Worm (Caenorhabditis elegans): ENCODE results near the gene vha-18.

vha-18 gene

DNA sequence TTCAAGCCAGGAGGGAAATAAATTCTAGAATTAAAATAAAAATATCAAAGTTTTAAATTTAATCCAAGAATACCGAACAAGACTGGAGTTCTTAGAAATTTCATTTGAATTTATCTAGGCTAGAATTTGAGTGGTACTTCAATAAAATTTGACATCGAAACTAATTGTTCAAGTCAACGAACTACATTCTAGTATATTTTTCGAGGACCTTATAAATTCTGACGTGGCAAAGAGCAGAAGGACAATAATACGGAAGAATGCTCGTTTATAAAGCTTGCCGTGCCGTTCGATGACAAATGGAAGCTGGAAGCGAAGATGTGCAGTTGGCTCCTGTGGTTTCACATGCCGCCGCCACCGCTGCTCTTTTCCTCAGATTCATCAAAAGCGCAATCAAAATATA is 12.5 kb downstream of the vha-18 start:
- TF ChIP-seq ama-1 (optimal IDR thresholded peaks at IDR 0.05) (no peak), sea-1 (GFP tag; conservative IDR thresholded peaks at IDR 0.05) (no peak), hmg-4 (GFP tag; optimal IDR thresholded peaks at IDR 0.05) (no peak), hmbx-1 (tag; optimal IDR thresholded peaks at IDR 0.05) (no peak), tbx-11 (GFP tag; IDR thresholded peaks at IDR 0.05) (no peak)

DNA sequence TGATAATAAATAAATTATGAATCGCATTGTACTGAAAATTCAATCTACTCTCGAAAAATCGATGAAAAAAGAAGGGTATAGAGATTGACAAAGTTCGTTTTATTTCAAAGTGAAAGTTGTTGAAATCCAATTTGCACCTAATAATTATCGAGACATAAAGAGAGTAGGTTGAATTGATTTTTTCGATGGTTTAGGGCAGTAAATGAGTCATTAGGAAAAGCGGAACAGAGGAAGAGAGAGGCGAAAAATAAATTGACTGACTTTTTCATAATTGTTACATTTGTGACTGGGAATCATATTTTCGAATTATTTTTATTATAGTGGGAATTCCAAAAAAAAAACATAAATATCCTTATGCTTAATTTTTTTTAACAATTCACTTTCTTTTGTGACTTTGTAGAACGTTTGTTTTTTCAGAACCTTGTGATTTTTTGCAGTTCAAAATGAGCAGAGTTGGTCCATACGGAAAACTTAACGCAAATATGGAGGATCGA is 18.9 kb downstream of the vha-18 start, which contains the start of the genes pho-6 and F52E1.3:
Gene pho-6 (minus strand): TSS at position 101 of the 494 bp plus-strand sequence.
Gene F52E1.3 (plus strand): TSS at position 444 of the 494 bp plus-strand sequence.
- TF ChIP-seq ama-1 (optimal IDR thresholded peaks at IDR 0.05) (no peak), sea-1 (GFP tag; conservative IDR thresholded peaks at IDR 0.05) (no peak), ets-7 (tag; optimal IDR thresholded peaks at IDR 0.05) (no peak), ceh-13 (GFP tag; optimal IDR thresholded peaks at IDR 0.05) (no peak), pes-1 (GFP tag; IDR thresholded peaks at IDR 0.05) (no peak), tra-4 (tag; optimal IDR thresholded peaks at IDR 0.05) (no peak), ceh-36 (tag; optimal IDR thresholded peaks at IDR 0.05) (no peak), aly-1 (tag; optimal IDR thresholded peaks at IDR 0.05) (no peak), tbx-37 (GFP tag; conservative IDR thresholded peaks at IDR 0.05) (no peak), scrt-1 (GFP tag; IDR thresholded peaks at IDR 0.05) (no peak), flt-1 (GFP tag; IDR thresholded peaks at IDR 0.05) (no peak), F13C5.2 (tag; optimal IDR thresholded peaks at IDR 0.05) (no peak), hmbx-1 (tag; optimal IDR thresholded peaks at IDR 0.05) (no peak)

DNA sequence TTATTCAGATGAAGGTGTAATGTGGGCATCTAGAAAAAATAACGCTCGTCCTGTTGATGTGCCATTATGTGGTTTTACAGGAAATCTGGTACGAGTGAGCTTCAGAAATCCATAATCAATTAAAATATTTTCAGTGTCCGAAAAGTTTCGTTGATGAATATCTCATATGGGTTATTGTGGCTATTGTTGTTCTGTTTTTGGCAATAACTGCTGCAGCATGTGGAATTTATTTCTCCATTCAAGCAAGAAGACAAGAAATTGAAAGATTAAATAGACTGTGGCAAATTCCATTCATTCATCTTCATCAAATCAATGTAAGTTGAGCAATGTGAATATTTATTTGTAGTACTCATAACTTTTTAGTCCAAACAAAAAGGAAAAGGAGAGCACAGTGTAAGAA is 24.0 kb downstream of the vha-18 start:
- no peak for TF ChIP-seq tbx-11 (GFP tag; IDR thresholded peaks at IDR 0.05)
- no peak for TF ChIP-seq ets-7 (tag; optimal IDR thresholded peaks at IDR 0.05)
- no peak for TF ChIP-seq pes-1 (GFP tag; IDR thresholded peaks at IDR 0.05)
- no peak for TF ChIP-seq ceh-36 (tag; optimal IDR thresholded peaks at IDR 0.05)
- no peak for TF ChIP-seq F13C5.2 (tag; optimal IDR thresholded peaks at IDR 0.05)
- TF ChIP-seq B0310.2 (tag; optimal IDR thresholded peaks at IDR 0.05), result no peak
- no peak for TF ChIP-seq tra-4 (tag; optimal IDR thresholded peaks at IDR 0.05)
- no peak for TF ChIP-seq ama-1 (optimal IDR thresholded peaks at IDR 0.05)
- no peak for TF ChIP-seq hmbx-1 (tag; optimal IDR thresholded peaks at IDR 0.05)

DNA sequence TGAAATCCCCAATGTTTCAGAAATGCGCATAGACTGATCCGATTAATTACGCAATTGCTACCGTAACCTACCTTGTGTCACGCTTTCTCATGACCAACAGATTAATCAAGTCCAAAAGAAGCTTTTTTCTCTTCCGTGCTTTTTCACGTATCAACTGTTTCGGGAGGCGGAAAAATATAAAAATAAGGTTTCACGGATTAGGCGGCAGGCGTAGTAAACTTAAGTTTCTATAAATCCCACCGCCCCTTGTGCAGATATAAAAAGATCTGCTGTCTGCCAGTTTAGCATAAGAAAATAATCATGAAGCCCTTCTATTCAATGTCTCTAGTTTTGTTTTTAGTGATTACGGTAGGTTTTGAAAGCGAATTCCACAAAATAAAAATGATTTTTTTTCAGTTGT is 26.2 kb downstream of the vha-18 start, which contains the start of gene gcy-7:
Gene gcy-7 (plus strand): TSS at position 301 of the 400 bp plus-strand sequence.
- TF ChIP-seq pes-1 (GFP tag; IDR thresholded peaks at IDR 0.05), result no peak
- no peak for TF ChIP-seq ama-1 (optimal IDR thresholded peaks at IDR 0.05)
- no peak for TF ChIP-seq flt-1 (GFP tag; IDR thresholded peaks at IDR 0.05)
- no peak for TF ChIP-seq B0310.2 (tag; optimal IDR thresholded peaks at IDR 0.05)
- TF ChIP-seq scrt-1 (GFP tag; IDR thresholded peaks at IDR 0.05), result no peak
- TF ChIP-seq hmbx-1 (tag; optimal IDR thresholded peaks at IDR 0.05), result no peak
- no peak for TF ChIP-seq ets-7 (tag; optimal IDR thresholded peaks at IDR 0.05)
- TF ChIP-seq F13C5.2 (tag; optimal IDR thresholded peaks at IDR 0.05), result no peak

DNA sequence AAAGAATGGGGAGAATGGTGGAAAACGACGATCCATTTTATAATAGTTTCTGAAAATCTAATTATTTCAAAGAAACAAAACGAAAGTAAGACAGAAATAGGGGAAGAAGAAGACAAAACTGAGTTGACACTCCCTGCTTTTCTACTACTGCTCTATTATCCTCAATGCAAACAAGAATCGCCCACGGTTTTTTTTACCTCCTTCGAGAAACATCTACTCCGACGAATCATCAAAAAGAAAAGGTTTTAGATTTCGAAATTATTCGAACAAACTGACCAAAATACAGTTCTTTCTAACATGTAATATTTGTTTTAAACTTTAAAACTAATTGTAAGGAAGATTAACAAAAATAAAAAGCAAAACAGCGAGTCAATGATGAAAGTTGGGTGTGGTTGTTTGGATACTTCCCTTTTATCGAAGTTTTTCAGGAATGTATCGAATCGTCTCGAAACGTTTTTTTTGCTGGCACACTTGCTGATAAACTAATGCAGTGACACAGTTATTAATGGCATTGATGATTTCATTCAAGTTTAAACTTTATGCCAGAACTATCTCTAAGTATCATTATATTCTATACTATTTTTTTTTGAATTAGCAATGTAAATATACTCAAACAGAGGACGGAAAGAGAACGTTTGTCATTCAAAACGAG is 27.3 kb downstream of the vha-18 start, which contains the start of gene hsp-17:
Gene hsp-17 (minus strand): TSS at position 51 of the 652 bp plus-strand sequence.
- TF ChIP-seq aly-1 (tag; optimal IDR thresholded peaks at IDR 0.05), result no peak
- no peak for TF ChIP-seq ets-7 (tag; optimal IDR thresholded peaks at IDR 0.05)
- no peak for TF ChIP-seq ama-1 (optimal IDR thresholded peaks at IDR 0.05)
- TF ChIP-seq tra-4 (tag; optimal IDR thresholded peaks at IDR 0.05), result no peak
- no peak for TF ChIP-seq ceh-36 (tag; optimal IDR thresholded peaks at IDR 0.05)
- no peak for TF ChIP-seq tbx-37 (GFP tag; conservative IDR thresholded peaks at IDR 0.05)
- no peak for TF ChIP-seq scrt-1 (GFP tag; IDR thresholded peaks at IDR 0.05)
- no peak for TF ChIP-seq hmg-4 (GFP tag; optimal IDR thresholded peaks at IDR 0.05)
- TF ChIP-seq F13C5.2 (tag; optimal IDR thresholded peaks at IDR 0.05), result no peak
- no peak for TF ChIP-seq hnd-1 (tag; optimal IDR thresholded peaks at IDR 0.05)
- no peak for TF ChIP-seq ceh-13 (GFP tag; optimal IDR thresholded peaks at IDR 0.05)
- TF ChIP-seq pes-1 (GFP tag; IDR thresholded peaks at IDR 0.05), result no peak
- no peak for TF ChIP-seq sea-1 (GFP tag; conservative IDR thresholded peaks at IDR 0.05)
- TF ChIP-seq hmbx-1 (tag; optimal IDR thresholded peaks at IDR 0.05), result no peak
- no peak for TF ChIP-seq tbx-11 (GFP tag; IDR thresholded peaks at IDR 0.05)

DNA sequence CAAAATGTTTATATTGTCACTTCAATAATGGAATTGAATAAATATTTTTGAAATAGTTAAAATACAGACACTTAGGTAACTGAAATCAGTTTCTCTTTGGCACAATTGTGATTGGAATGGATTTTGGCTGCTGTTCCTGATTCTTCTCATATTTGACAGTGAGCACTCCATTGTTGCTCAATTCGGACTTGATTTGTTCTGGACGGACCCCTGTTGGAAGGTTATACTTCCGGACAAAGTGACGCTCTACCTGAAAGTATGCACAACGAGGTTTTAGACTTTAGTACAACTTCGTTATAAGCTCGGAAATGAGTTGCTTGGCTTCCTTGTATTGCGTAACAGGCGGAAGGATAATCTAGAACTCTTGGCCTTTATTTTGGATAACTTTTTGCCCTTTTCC is 28.5 kb downstream of the vha-18 start:
- TF ChIP-seq hmbx-1 (tag; optimal IDR thresholded peaks at IDR 0.05), result no peak
- no peak for TF ChIP-seq ceh-36 (tag; optimal IDR thresholded peaks at IDR 0.05)
- TF ChIP-seq sea-1 (GFP tag; conservative IDR thresholded peaks at IDR 0.05), result no peak
- no peak for TF ChIP-seq hnd-1 (tag; optimal IDR thresholded peaks at IDR 0.05)
- TF ChIP-seq tra-4 (tag; optimal IDR thresholded peaks at IDR 0.05), result no peak
- no peak for TF ChIP-seq ceh-13 (GFP tag; optimal IDR thresholded peaks at IDR 0.05)
- TF ChIP-seq hmg-4 (GFP tag; optimal IDR thresholded peaks at IDR 0.05), result no peak
- no peak for TF ChIP-seq ets-7 (tag; optimal IDR thresholded peaks at IDR 0.05)
- no peak for TF ChIP-seq tbx-37 (GFP tag; conservative IDR thresholded peaks at IDR 0.05)
- no peak for TF ChIP-seq F13C5.2 (tag; optimal IDR thresholded peaks at IDR 0.05)
- TF ChIP-seq flt-1 (GFP tag; IDR thresholded peaks at IDR 0.05), result no peak
- no peak for TF ChIP-seq aly-1 (tag; optimal IDR thresholded peaks at IDR 0.05)

DNA sequence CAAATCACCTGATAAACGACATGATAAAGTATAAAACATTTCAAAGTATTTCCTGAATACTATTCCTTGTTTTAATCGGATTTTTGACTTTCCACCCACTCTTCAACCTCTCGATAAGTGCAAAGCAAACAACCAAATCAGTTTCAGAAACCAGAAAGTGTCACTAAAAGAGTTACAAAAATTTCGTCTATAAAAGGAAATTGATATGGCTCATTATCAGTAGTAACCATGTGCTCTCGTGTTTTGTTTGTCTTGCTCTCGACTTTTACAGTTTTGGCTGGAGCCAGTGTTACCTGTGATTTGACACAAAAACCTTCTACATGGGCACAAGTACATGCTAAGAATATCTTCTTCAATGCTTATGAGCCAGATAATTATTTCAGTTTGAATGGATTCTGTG is 29.6 kb downstream of the vha-18 start, which contains the start of gene F52E1.14:
Gene F52E1.14 (plus strand): TSS at position 207 of the 400 bp plus-strand sequence.
- TF ChIP-seq scrt-1 (GFP tag; IDR thresholded peaks at IDR 0.05) (no peak), ceh-13 (GFP tag; optimal IDR thresholded peaks at IDR 0.05) (no peak), pes-1 (GFP tag; IDR thresholded peaks at IDR 0.05) (no peak), ceh-36 (tag; optimal IDR thresholded peaks at IDR 0.05) (no peak), hnd-1 (tag; optimal IDR thresholded peaks at IDR 0.05) (no peak), F13C5.2 (tag; optimal IDR thresholded peaks at IDR 0.05) (no peak), aly-1 (tag; optimal IDR thresholded peaks at IDR 0.05) (no peak), tbx-11 (GFP tag; IDR thresholded peaks at IDR 0.05) (no peak)

Data from whole organism, early embryonic.